Worm (Caenorhabditis elegans) whole organism, midembryonic: ENCODE data around the gene znf-622.

Experiments used
- T22C8.4 ChIP-seq: fragments of 200-800 bp; sonication (Bioruptor generic); IDR thresholded peaks from 2 replicates; pipeline ENCODE4 v1.3.6; 2022; ENCODE audit warnings: missing genetic modification characterization, missing compliant biosample characterization
- cog-1 ChIP-seq: sonication (generic microtip); optimal IDR thresholded peaks from 2 replicates; lab custom pipeline; 2016; ENCODE audit warnings: missing genetic modification characterization, missing compliant biosample characterization
- flt-1 ChIP-seq: fragments of 200-800 bp; sonication (Bioruptor generic); IDR thresholded peaks from 2 replicates; pipeline ENCODE4 v1.3.6; 2022; ENCODE audit warnings: missing genetic modification characterization, missing compliant biosample characterization
- klf-2 ChIP-seq: fragments of 200-800 bp; sonication (Bioruptor generic); conservative IDR thresholded peaks from 2 replicates; pipeline ENCODE4 v1.3.6; 2022; ENCODE audit warnings: missing genetic modification reagents, missing genetic modification characterization, missing compliant biosample characterization
- med-1 ChIP-seq: sonication (generic microtip); optimal IDR thresholded peaks from 2 replicates; lab custom pipeline; 2017; ENCODE audit warnings: missing genetic modification characterization, mild to moderate bottlenecking, missing compliant biosample characterization, antibody characterized with exemption, missing genetic modification reagents; ENCODE audit not compliant: insufficient read depth
- ref-1 ChIP-seq: fragments of 200-800 bp; sonication (Bioruptor generic); conservative IDR thresholded peaks from 2 replicates; pipeline ENCODE4 v1.3.6; 2022; ENCODE audit warnings: missing genetic modification reagents, missing genetic modification characterization, missing compliant biosample characterization
- tab-1 ChIP-seq: fragments of 200-800 bp; sonication (Bioruptor generic); IDR thresholded peaks from 2 replicates; pipeline ENCODE4 v1.3.6; 2022; ENCODE audit warnings: missing genetic modification characterization, missing compliant biosample characterization
- ztf-23 ChIP-seq: fragments of 200-800 bp; sonication (Bioruptor generic); IDR thresholded peaks from 2 replicates; pipeline ENCODE4 v1.3.6; 2022; ENCODE audit warnings: missing genetic modification reagents, missing genetic modification characterization, missing compliant biosample characterization
- ztf-29 ChIP-seq: fragments of 200-800 bp; sonication (Bioruptor generic); IDR thresholded peaks from 2 replicates; pipeline ENCODE4 v1.3.6; 2022; ENCODE audit warnings: missing genetic modification reagents, missing genetic modification characterization, missing compliant biosample characterization

Gene znf-622

DNA sequence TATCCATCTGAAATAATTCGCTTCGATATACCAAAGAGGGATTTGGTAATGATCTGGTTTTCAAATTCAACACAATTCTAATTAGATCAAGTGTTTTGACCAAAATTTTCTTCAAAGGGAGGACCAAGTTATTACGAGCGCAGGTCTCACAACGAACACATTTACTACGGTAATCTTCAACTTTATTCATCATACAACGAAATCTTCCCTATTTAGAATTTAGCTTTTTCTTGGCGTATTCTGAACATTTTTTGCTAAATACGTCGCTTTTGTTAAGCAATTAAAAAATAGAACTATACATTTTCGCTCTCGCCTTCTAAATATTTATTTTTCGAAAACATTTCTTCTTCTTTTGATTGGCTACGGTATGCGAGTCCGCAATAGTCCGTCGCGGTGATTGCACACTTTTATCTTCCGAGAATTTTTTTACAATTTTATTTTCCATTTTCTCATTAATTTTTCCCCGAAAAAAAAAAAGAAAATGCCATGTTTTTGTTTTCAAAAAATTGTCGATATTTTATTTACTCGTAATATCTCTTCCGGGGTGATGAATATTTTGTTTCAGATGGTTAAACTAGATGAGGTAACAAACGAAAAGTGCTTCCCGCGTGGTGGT, 1.7 kb downstream of the znf-622 start, which contains the start of gene let-716:
Gene let-716 (plus strand): TSS at position 566 of the 616 bp plus-strand sequence.
- TF ChIP-seq tab-1 (GFP tag; lab: Robert Waterston, UW) (no peak), ztf-29 (GFP tag; lab: Robert Waterston, UW) (no peak), flt-1 (GFP tag; lab: Robert Waterston, UW) (no peak), klf-2 (GFP tag; lab: Robert Waterston, UW) (no peak), ztf-23 (GFP tag; lab: Robert Waterston, UW) (no peak), T22C8.4 (GFP tag; lab: Robert Waterston, UW) (no peak), med-1 (GFP tag; lab: Kevin White, UChicago) (no peak), ref-1 (no peak), cog-1 (tag; lab: Kevin White, UChicago) (no peak)

DNA sequence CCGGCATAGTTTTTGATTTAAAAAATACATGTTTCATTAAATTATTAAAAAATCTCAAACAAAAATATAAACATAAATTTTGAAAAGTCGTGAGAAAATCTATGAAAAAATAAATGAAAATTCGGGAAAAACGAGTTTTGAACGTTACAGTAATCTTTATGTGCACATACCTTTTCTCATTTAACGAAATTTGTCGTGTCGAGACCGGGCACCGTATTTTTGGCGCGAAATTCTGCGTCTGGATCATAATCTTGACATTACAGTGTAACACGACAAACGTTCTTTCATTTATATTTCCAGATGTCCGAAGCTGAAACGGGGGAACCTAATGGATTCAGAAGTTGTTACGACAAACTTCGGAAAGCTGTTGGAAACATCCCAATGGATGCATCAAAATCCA, 8.1 kb downstream of the znf-622 start, which contains the start of gene C16A3.2:
Gene C16A3.2 (plus strand): TSS at position 301 of the 400 bp plus-strand sequence.
- no peak for TF ChIP-seq med-1 (GFP tag; lab: Kevin White, UChicago)
- no peak for TF ChIP-seq ztf-29 (GFP tag; lab: Robert Waterston, UW)
- TF ChIP-seq klf-2 (GFP tag; lab: Robert Waterston, UW), result no peak

DNA sequence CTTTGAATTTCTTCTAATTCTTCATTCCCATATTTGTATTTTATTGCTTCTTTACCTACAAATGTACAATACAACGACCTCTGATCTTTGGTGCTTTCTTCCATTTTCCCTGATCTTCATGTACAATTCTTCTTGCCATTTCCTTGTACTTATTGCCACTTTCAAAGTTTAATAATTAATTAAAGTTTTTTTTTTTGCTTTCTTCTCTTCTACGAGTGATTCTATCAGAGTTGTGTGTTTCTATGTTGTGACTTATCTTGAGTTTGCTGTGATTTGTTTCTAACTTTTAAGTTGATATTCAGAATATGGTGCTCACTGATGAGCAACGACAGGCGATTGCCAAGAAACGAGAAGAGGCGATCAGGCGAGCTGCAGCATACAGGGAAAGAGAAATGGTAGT, 9.2 kb downstream of the znf-622 start, which contains the start of gene smrc-1:
Gene smrc-1 (plus strand): TSS at position 301 of the 400 bp plus-strand sequence.
- no peak for TF ChIP-seq klf-2 (GFP tag; lab: Robert Waterston, UW)
- no peak for TF ChIP-seq flt-1 (GFP tag; lab: Robert Waterston, UW)
- no peak for TF ChIP-seq ref-1
- TF ChIP-seq tab-1 (GFP tag; lab: Robert Waterston, UW), result no peak
- TF ChIP-seq T22C8.4 (GFP tag; lab: Robert Waterston, UW), result no peak
- no peak for TF ChIP-seq cog-1 (tag; lab: Kevin White, UChicago)
- TF ChIP-seq ztf-29 (GFP tag; lab: Robert Waterston, UW), result no peak
- TF ChIP-seq ztf-23 (GFP tag; lab: Robert Waterston, UW), result no peak
- no peak for TF ChIP-seq med-1 (GFP tag; lab: Kevin White, UChicago)

DNA sequence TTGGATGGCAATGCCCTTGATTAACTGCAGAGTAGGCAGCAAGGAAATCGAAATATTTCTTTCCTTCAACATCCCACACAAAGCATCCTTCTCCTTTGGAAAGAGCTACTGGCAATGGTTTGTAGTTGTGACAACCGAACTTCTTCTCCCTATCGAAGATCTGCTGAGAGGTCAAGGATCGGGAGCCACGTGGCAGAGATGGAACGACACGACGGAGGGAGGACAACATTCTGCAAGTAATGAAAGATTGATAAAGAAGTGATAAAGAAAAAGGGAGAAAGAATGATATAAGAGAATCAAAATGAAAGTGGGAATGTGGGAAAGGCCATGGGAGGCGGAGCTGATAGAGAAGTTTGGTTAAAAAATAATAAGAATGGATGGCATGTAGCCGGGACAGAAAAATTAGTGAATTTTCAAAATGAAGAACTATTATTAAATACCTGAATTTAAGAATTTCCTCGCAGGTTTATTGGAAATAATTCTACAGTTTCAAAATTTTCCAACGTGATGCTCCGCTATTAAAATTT, 14.3 kb downstream of the znf-622 start, which contains the start of gene oatr-1:
Gene oatr-1 (minus strand): TSS at position 477 of the 527 bp plus-strand sequence.
- TF ChIP-seq ref-1 (no peak), cog-1 (tag; lab: Kevin White, UChicago) (no peak), T22C8.4 (GFP tag; lab: Robert Waterston, UW) (no peak), ztf-29 (GFP tag; lab: Robert Waterston, UW) (no peak), tab-1 (GFP tag; lab: Robert Waterston, UW) (no peak), med-1 (GFP tag; lab: Kevin White, UChicago) (no peak), ztf-23 (GFP tag; lab: Robert Waterston, UW) (no peak), flt-1 (GFP tag; lab: Robert Waterston, UW) (no peak), klf-2 (GFP tag; lab: Robert Waterston, UW) (no peak)

DNA sequence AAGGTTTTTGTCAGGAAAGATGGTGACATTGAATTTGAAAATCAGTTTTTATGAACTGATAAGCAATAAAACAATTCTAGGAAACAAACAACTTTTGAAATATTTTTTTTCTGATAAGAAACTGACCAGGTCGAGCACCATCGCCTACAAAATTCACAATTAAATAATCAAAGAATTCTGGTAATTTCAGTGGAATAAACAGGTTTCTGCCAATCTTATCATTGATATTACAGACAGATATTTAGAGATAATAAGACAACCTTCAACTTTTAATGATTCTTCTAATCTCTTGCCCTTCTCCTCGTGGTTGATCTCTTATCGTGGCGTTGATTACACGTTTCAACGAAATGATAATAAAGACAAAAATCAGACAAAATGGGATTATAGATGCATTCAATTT, 14.9 kb downstream of the znf-622 start:
- no peak for TF ChIP-seq med-1 (GFP tag; lab: Kevin White, UChicago)
- TF ChIP-seq ref-1, result no peak
- TF ChIP-seq tab-1 (GFP tag; lab: Robert Waterston, UW), result no peak
- TF ChIP-seq cog-1 (tag; lab: Kevin White, UChicago), result no peak
- no peak for TF ChIP-seq flt-1 (GFP tag; lab: Robert Waterston, UW)
- no peak for TF ChIP-seq T22C8.4 (GFP tag; lab: Robert Waterston, UW)
- no peak for TF ChIP-seq ztf-29 (GFP tag; lab: Robert Waterston, UW)

DNA sequence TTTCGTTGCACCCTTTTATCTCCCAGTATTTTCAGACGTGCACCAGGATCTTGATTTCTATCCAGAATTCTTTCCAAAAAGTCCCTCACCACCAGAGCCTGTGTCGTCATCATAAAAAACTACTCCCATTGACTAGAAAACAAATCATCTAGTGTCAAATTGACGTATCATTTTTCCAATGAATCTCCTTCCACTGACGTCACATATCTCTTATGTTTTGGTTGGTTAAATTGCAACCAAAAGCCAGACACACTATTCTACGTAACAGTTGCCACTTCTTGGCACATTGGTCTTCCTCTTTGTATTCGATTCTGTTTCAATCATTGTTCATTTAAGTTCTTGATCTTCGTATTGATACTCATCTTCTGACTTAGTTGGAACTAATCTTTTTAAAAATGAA, 16.7 kb downstream of the znf-622 start:
- TF ChIP-seq flt-1 (GFP tag; lab: Robert Waterston, UW), result no peak
- TF ChIP-seq ref-1, result no peak
- no peak for TF ChIP-seq T22C8.4 (GFP tag; lab: Robert Waterston, UW)
- no peak for TF ChIP-seq ztf-29 (GFP tag; lab: Robert Waterston, UW)
- no peak for TF ChIP-seq tab-1 (GFP tag; lab: Robert Waterston, UW)
- TF ChIP-seq cog-1 (tag; lab: Kevin White, UChicago), result no peak
- no peak for TF ChIP-seq ztf-23 (GFP tag; lab: Robert Waterston, UW)
- TF ChIP-seq klf-2 (GFP tag; lab: Robert Waterston, UW), result no peak
- TF ChIP-seq med-1 (GFP tag; lab: Kevin White, UChicago), result no peak

DNA sequence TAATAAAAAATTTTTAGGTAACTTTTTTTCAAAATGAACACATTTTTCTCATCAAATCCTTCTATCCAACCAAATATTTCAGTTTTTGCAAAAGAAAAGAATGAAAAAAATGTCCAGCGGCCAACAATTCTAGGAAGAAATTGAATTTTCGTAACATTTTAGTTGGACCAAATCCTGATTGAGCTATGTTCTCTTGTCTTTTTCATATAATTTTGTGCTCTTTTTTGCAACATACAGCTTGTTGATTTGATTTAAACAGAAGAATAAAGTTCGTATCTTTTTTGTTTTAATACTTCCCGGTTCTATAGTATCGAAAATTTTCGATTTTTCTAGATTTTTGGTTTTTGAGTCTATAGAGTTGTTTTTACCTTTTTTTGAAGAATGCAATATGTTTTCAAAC, 18.0 kb downstream of the znf-622 start:
- TF ChIP-seq med-1 (GFP tag; lab: Kevin White, UChicago), result no peak
- no peak for TF ChIP-seq ref-1
- no peak for TF ChIP-seq klf-2 (GFP tag; lab: Robert Waterston, UW)
- TF ChIP-seq tab-1 (GFP tag; lab: Robert Waterston, UW), result no peak
- TF ChIP-seq T22C8.4 (GFP tag; lab: Robert Waterston, UW), result no peak
- no peak for TF ChIP-seq ztf-23 (GFP tag; lab: Robert Waterston, UW)
- no peak for TF ChIP-seq ztf-29 (GFP tag; lab: Robert Waterston, UW)
- TF ChIP-seq flt-1 (GFP tag; lab: Robert Waterston, UW), result no peak
- TF ChIP-seq cog-1 (tag; lab: Kevin White, UChicago), result no peak

DNA sequence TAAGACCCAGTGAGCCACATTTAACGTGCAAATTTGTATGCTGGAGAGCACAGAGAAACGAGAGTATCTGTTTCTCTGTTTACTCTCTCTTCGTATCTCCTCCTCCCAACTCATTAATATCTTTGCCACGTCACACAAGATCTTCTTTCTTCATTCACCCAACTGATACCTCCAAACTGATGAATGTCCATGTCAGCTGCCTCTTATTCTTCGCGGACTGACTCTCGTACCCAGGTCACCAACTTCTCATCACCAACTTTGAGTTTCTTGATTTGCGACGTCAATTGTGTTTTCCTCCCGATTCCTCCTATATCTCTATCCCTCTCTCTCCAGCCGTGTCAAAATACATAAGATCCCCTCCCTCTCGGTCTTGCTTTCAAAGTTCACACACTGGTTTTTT, 20.9 kb downstream of the znf-622 start:
- TF ChIP-seq klf-2 (GFP tag; lab: Robert Waterston, UW) (no peak), med-1 (GFP tag; lab: Kevin White, UChicago) (no peak), ztf-29 (GFP tag; lab: Robert Waterston, UW) (no peak), cog-1 (tag; lab: Kevin White, UChicago) (no peak), tab-1 (GFP tag; lab: Robert Waterston, UW) (no peak), ref-1 (no peak), T22C8.4 (GFP tag; lab: Robert Waterston, UW) (no peak), ztf-23 (GFP tag; lab: Robert Waterston, UW) (no peak), flt-1 (GFP tag; lab: Robert Waterston, UW) (no peak)

DNA sequence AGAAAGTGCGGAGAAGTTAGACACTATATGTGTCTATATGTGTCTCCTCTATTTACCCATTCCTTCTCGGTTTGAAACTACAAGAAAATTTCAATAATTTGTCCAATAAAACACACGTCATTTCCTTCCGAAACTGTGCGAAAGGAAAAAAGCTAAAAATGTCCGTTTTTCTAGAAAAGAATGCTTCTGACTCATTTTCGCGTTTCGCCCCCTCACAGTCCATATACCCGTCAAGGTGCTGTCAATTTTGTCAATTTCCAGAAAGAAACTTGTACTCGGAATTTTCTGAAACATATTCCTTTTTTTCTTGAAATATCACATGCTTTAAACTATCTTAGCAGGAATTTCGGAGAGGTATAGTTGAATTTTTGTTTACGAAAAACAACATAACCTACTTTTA, 21.4 kb downstream of the znf-622 start:
- TF ChIP-seq ztf-23 (GFP tag; lab: Robert Waterston, UW), result no peak
- no peak for TF ChIP-seq flt-1 (GFP tag; lab: Robert Waterston, UW)
- TF ChIP-seq T22C8.4 (GFP tag; lab: Robert Waterston, UW), result no peak
- no peak for TF ChIP-seq tab-1 (GFP tag; lab: Robert Waterston, UW)
- no peak for TF ChIP-seq ref-1
- no peak for TF ChIP-seq cog-1 (tag; lab: Kevin White, UChicago)
- no peak for TF ChIP-seq med-1 (GFP tag; lab: Kevin White, UChicago)
- no peak for TF ChIP-seq klf-2 (GFP tag; lab: Robert Waterston, UW)
- TF ChIP-seq ztf-29 (GFP tag; lab: Robert Waterston, UW), result no peak
